Worm (Caenorhabditis elegans) whole organism, dauer: ENCODE results near the gene Y53C12A.6.
"Not testable (repeated sequence)": the region's sequence is repeated elsewhere in the genome, so short reads cannot be mapped to it uniquely, and the experiment has no call there.

Experiments
- unc-62 ChIP-seq: sonication (generic microtip); optimal IDR thresholded peaks from 2 replicates; lab custom pipeline; 2017; ENCODE audit warnings: missing biosample characterization, missing genetic modification reagents, missing genetic modification characterization

Gene Y53C12A.6

DNA sequence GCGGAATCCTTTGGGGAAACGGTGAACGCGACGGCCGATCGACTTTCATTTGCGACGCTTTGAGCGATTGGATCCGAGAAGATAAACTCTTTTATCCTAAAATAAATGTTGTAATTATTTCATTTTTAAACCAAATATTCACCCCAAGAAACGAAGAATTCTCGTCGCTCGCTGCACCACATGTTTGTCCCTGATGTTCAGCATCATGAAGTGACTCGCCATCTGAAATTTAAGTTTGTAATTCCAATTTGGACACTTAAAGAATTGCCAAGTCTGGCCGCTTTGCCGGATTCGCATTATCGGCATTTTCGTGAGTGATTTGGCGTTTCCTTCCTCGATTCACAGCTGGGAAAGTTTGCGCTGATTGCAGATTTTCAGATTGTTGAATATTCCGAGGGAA is at the start of gene Y53C12A.6:
TSS of gene Y53C12A.6 (minus strand) at position 101 of the 400 bp plus-strand sequence.
- TF ChIP-seq unc-62 (GFP tag; lab: Kevin White, UChicago), result no peak

DNA sequence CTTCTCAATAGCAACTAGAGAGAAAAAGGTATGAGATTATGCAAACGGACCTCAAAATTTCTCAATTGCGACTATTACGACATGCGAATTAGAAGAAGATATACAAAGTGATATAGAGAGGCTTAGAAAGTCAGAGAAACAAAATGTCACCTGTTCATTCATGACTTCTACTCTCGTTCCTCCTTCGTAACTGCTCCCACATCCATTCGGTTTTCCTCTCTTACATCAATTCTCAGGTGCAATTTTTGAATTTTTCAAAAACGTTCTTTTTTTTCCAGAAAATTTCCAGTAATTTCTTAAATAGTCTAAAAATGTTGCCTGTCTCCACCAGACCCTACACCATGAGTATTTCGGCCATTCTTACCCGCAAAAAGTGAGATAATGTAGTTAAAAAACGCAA is 46.9 kb upstream of the Y53C12A.6 start:
- TF ChIP-seq unc-62 (GFP tag; lab: Kevin White, UChicago), result no peak

DNA sequence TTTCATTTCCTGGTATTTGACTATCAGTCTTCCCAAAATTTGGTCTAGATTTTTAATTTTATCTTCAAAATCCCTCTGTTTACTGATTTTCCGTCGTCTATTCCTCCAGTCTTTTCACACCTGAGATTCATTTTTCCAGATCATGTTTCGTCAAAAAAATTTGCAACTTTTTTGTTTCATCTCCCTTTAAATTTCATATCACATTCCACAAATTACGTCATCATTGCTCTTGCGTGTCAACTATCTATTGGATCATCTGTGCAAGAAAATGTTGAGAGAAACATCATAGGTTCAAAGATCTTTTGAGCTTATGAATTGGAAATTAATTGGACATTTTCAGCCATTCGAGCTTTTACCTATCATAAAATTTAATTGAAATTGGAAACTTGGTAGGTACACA is 41.6 kb upstream of the Y53C12A.6 start:
- TF ChIP-seq unc-62 (GFP tag; lab: Kevin White, UChicago), result no peak

DNA sequence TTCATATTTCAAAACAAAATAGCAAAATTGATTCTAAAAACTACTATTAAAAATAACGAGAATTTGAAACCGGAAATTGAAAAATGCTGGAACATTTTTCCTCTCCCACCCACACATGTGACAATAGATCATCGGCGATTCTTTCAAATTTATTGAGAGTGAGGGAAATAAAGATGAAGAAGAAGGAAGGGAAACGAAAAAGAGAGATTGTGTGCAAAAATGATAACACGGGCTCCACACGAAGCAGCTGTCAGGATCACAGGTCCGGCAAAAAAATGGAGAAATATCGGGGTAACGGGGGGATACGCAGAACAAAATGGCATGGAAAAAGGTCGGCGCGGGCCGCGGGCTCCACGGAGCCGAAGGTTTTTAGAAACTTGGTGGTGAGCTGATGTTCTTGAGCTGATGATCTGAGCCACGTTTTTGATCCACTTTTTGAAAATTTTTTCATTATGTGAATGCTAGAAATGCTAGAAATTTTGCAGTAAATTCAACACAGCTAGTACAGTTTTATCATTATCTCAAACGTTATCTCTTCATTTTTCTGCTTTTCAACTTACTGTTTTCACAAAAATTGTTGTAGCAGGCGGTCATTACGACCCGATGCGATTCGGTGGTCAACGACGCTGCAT is 40.0 kb upstream of the Y53C12A.6 start, which contains the start of gene shk-1:
TSS of gene shk-1 (plus strand) at position 582 of the 632 bp plus-strand sequence.
- TF ChIP-seq unc-62 (GFP tag; lab: Kevin White, UChicago), result no peak

DNA sequence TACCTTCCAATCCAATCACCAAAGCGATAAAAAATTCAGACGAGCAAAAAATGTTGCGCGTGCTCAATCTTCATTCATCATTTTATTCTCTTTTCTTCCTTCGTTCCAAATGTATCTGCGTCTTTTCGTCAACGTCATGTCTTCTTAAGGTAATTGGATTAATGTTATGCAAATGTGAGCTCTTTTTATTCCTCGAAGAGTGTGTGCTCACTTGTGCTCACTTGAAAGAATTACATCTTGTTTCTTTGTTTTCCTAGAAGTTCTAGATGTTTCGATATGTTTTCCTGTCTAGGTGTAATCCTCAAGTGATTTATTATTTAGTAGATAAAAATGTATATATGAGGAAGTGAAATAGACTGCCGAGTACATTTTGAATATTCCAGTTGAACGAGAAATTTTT is 37.6 kb upstream of the Y53C12A.6 start:
- TF ChIP-seq unc-62 (GFP tag; lab: Kevin White, UChicago), result no peak

DNA sequence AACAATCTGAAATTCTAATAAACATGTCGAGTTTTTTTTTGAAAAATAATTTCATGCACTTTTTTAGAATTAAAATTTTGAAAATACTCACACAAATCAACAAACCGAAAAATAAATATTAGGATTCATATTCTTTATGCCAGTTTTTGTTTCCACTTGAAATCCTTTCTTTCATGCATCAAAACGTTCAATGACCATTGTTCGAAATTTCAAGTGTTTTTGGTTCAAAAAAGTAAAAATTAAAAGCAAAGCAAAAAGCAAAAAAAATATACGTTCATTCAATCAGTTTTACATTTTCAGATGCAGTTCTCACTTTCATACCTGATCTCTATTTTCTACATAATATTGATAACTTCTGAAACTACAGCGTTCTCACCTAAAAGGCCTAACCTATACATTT is 35.9 kb upstream of the Y53C12A.6 start, which contains the start of gene ZK1321.1:
TSS of gene ZK1321.1 (plus strand) at position 301 of the 400 bp plus-strand sequence.
- TF ChIP-seq unc-62 (GFP tag; lab: Kevin White, UChicago), result no peak

DNA sequence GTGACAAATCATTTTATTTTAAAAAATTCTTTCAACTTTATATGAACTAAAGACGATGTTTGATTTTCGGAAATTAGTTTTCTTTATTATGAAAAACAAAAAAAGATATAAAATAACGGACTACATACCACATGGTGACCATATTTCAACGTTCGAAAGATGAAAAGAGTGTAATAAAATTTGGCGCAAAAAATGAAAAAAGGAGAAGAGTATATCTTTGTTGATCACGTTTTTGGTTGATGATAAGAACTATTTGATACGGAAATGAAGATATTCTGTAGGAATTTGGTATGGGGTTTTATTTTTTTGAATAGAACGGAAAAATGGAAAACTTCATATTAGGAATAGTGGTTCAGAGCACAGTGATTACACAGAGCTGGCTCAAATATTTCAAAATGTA is 35.3 kb upstream of the Y53C12A.6 start, which contains the start of gene Y53C12B.7:
TSS of gene Y53C12B.7 (minus strand) at position 163 of the 400 bp plus-strand sequence.
- TF ChIP-seq unc-62 (GFP tag; lab: Kevin White, UChicago), result no peak

DNA sequence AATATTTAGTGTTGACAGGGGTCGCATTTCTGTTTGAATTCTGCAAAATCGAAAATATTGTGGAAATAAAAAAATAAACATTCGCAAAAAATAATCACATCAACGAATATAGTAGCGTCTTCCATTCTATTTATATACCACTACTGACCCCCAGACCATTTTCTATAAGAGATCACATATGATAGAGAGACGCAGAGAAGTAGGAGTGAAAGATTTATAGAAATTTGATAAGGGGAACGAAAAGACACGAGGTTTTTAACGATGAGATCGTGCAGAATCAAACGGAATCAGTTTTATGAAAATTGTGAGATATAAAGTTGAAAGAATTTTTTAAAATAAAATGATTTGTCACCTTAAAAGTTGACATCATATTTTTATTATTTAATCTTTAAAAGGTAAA is 34.5 kb upstream of the Y53C12A.6 start:
- TF ChIP-seq unc-62 (GFP tag; lab: Kevin White, UChicago), result no peak

DNA sequence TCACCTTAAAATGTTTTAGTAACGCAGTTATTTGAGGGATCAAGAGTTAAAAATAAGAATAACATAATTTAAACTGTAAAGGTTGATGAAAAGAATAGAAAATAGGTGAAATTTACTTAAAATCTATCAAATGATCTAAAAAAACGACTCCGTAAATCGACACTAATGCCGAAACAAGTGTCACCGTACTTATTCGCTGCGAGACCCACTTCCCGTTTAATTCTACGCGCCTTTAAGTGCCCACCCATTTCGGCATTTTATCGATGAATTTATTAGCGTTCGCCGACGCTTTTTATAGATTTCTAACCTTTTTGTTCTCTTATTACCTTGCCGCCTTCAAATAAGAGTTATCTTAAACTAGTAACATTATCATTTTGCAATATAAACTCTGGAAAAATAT is 28.3 kb upstream of the Y53C12A.6 start, which contains the start of the genes Y53C12B.1 and nos-3:
TSS of gene Y53C12B.1 (minus strand) at position 10 of the 400 bp plus-strand sequence.
TSS of gene nos-3 (plus strand) at position 248 of the 400 bp plus-strand sequence.
- TF ChIP-seq unc-62 (GFP tag; lab: Kevin White, UChicago), result no peak

DNA sequence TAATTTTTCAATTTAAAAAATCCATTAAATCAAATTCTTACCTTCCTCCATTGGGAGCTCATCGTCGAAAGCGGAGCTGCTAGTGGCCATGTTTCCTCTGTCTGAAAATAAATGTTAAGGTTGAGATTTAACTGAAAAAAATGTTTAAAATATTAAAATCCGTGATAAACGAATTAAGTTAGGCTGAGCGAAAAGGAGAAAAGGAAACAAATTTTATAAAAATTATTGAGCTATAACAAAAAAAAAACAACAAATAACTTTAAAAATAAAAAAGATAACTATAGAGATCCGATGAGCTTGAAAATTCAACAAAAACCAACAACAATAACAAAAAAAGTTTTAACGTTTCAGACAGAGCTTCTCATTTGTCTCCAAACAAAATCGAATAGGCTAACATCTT is 25.0 kb upstream of the Y53C12A.6 start, which contains the start of gene pno-1:
TSS of gene pno-1 (minus strand) at position 101 of the 400 bp plus-strand sequence.
- no peak for TF ChIP-seq unc-62 (GFP tag; lab: Kevin White, UChicago)

DNA sequence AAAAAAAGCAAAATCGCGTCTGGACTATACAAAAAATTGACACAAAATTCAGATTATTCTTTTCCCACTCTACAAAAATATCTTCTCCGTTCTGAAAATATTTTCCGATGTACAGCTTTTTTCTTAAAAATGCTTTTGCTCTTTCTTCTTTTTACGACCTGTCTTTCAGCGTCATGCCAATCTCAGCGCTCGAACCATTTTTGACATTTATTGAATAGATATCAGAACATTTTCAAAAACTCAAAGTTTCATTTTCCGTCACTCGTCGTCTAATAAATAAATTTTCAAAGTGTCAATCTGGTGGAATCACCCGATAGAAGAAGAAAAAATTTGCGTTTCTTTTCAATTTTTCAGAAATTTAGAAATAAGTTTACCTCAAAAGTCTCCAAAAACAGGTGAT is 23.6 kb upstream of the Y53C12A.6 start:
- no peak for TF ChIP-seq unc-62 (GFP tag; lab: Kevin White, UChicago)

DNA sequence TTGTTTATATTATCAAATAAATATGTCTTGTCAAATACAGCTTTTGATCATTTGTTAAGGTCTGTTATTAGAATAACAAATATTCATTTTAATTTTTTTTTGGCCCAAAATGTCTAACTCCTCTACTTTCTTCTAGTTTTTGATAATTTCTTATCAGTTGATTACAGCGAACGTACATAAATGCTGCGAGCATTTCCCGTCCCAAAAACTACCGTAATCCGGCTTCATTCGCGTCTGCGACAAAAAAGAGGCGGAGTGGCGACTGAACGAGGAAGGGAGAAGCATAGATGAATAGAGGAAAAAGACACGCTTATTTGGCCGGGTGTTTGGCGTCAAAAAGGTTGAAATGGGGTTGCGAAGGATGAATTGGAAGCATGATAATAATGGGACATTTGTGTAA is 22.7 kb upstream of the Y53C12A.6 start:
- TF ChIP-seq unc-62 (GFP tag; lab: Kevin White, UChicago), result no peak

DNA sequence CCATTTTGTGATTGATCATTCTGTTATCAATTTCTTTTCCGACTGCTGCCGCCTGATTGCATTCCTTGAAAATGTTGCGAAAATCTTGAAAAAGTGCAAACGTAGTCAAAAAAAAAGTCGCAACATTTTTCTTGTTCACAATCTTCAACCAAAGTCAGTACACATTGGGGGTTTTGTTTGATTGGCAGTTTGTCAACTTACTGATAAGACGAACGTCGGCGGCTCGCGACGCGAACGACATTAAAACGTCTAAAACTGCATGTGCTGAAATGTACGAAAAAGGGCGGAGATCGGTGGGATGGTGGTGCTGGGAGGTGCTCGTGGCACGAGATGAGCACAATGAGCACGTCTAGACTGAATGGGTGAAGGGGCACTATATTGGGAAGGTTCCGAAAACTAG is 21.0 kb upstream of the Y53C12A.6 start:
- no peak for TF ChIP-seq unc-62 (GFP tag; lab: Kevin White, UChicago)

DNA sequence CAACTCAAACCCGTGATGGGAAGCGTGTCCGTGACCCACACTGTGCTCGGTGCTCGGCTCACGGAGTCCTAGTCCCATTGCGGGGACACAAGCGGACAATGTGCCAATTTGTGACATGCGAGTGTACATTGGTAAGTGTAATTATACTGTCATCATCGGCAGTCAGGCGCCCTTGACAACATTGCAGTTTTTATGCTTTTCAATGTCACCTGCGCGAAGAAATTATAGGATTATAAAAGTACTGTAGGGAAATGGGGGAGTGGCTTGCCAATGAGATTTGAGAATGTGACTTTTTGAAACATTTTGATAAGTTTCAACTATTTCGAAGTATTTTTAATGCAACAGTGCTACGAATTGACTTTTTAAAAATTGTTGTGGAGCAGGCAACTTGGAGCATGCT is 18.0 kb upstream of the Y53C12A.6 start:
- no peak for TF ChIP-seq unc-62 (GFP tag; lab: Kevin White, UChicago)

DNA sequence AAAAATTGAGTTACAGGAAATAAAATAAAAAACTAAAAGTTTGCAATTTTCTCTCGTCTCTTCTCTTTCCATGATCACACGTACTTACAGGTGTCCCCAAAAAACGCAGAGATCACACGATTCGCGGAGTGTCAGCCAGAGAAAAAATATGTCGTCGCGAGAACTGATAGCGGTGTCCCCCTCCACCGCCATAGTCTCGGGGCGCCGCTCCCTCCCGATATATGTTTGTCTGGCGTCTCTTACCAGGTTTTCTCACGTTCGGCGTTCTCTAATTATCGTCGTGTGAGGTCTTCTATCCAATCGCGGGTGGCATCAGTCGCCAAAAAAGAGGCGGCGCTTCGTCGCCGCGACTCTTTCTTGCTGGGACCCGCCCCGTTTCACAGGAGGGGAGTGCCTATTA is 14.0 kb upstream of the Y53C12A.6 start, which contains the start of gene mab-3:
TSS of gene mab-3 (plus strand) at position 328 of the 400 bp plus-strand sequence.
- not testable (repeated sequence) for TF ChIP-seq unc-62 (GFP tag; lab: Kevin White, UChicago)

DNA sequence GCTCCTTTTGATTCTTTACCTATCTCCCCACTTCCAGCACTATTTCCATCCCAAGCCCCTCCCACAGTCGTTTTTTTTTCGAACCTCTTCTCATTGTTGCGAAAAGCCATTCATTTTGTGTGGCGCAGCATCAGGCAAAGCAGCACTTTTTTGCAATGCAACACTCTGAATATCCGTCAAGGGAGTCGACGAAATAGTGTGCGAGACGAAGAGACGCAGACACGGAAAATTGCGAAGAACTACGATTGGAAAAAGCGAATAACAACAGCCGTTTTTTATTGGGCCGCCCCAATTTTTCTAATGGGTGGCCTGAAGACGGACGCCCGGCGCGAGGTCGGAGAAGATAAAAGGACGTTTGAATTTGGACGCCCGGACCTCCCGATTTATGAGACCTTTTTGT is 12.1 kb upstream of the Y53C12A.6 start:
- no peak for TF ChIP-seq unc-62 (GFP tag; lab: Kevin White, UChicago)

DNA sequence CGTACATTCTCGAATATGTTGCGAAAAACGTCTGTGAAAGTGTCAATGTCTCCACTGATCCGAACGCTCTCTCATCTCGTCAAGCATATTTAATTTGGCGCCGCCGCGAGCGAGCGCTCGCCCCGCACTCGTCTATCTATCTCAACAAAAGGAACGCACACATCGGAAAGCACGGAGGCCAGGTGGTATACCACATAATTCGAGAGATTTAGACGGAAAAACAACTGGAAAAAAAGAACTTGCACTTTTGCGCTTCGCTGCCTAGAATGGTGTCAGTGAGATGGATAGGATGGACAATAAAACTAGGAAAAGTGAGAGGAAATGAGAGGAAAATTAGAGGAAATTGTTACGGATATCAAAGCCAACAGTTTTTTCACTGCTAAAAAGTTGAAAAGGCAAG is 11.4 kb upstream of the Y53C12A.6 start:
- TF ChIP-seq unc-62 (GFP tag; lab: Kevin White, UChicago), result no peak
